Fruit fly (Drosophila melanogaster): ENCODE results near the gene Nhe1.
A peak's percentile ranks its signal among the peaks of the same experiment; 100 is the strongest.

The Nhe1 gene

DNA sequence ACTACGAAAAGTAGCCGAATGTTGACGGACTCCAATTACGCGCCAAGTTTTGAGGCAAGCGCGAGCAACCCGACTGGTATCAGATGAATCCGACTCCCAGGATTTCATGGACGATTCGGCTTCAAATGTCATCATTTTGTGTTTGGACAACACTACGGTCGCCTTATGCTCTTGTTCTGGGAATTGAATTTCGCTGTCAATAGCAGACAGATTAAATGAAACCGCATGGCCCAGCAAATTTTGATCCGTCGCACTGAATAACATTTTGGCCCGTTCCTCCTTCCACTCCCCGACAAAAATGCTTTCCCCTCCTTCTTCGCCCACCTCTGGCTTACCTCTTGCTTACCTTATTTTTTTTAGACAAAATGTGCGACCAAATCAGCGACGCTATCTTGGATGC, 3.5 kb upstream of the Nhe1 start:
- TF ChIP-seq bigmax (GFP tag; optimal IDR thresholded peaks at IDR 0.05) (no peak), CG17328 (GFP tag; IDR thresholded peaks at IDR 0.05) (no peak), CG9727 (GFP tag; optimal IDR thresholded peaks at IDR 0.05) (no peak), Vsx1 (GFP tag; optimal IDR thresholded peaks at IDR 0.05) (no peak), Sin3A (optimal IDR thresholded peaks at IDR 0.05) (no peak), CG11247 (GFP tag; IDR thresholded peaks at IDR 0.05) (no peak), CG15601 (tag; optimal IDR thresholded peaks at IDR 0.05) (no peak), CG11398 (GFP tag; optimal IDR thresholded peaks at IDR 0.05) (no peak), CG9817 (tag; optimal IDR thresholded peaks at IDR 0.05) (no peak), chinmo (GFP tag; IDR thresholded peaks at IDR 0.05; ENCODE audit: partially characterized antibody) (no peak), CG32772 (GFP tag; IDR thresholded peaks at IDR 0.05) (no peak)

- no peak for TF ChIP-seq CG10959 (GFP tag; IDR thresholded peaks at IDR 0.05)
- TF ChIP-seq grn (GFP tag; optimal IDR thresholded peaks at IDR 0.05): peak; percentile 32
- TF ChIP-seq Asciz (GFP tag; optimal IDR thresholded peaks at IDR 0.05): no peak
- no peak for TF ChIP-seq CG9727 (GFP tag; optimal IDR thresholded peaks at IDR 0.05)
- no peak for TF ChIP-seq fru (optimal IDR thresholded peaks at IDR 0.05)
- TF ChIP-seq NK7.1 (GFP tag; optimal IDR thresholded peaks at IDR 0.05): no peak
- no peak for TF ChIP-seq CG11696 (GFP tag; IDR thresholded peaks at IDR 0.05)
- TF ChIP-seq lbe (GFP tag; optimal IDR thresholded peaks at IDR 0.05): no peak
- TF ChIP-seq CG2120 (GFP tag; optimal IDR thresholded peaks at IDR 0.05): peak; percentile 19
- TF ChIP-seq PHDP (tag; optimal IDR thresholded peaks at IDR 0.05): no peak
- TF ChIP-seq CG34422 (GFP tag; IDR thresholded peaks at IDR 0.05): no peak; the same call in 2 of the 3 replicates
- TF ChIP-seq CG12769 (tag; optimal IDR thresholded peaks at IDR 0.05): peak; percentile 67
- peak; percentile 40 for TF ChIP-seq CG3163 (GFP tag; optimal IDR thresholded peaks at IDR 0.05)
- TF ChIP-seq CkIIα-i1 (GFP tag; IDR thresholded peaks at IDR 0.05): no peak
- TF ChIP-seq caup (GFP tag; optimal IDR thresholded peaks at IDR 0.05; ENCODE audit: severe bottlenecking): no peak
- no peak for TF ChIP-seq gcm2 (GFP tag; optimal IDR thresholded peaks at IDR 0.05)
- TF ChIP-seq Bdp1 (GFP tag; optimal IDR thresholded peaks at IDR 0.05): no peak
- no peak for TF ChIP-seq B-H1 (GFP tag; IDR thresholded peaks at IDR 0.05)
- peak; percentile 51 for TF ChIP-seq CG13894 (tag; optimal IDR thresholded peaks at IDR 0.05)
- TF ChIP-seq CG3838 (GFP tag; optimal IDR thresholded peaks at IDR 0.05): no peak
- no peak for TF ChIP-seq Mad (GFP tag; optimal IDR thresholded peaks at IDR 0.05)
- TF ChIP-seq chn (GFP tag; optimal IDR thresholded peaks at IDR 0.05): no peak
- TF ChIP-seq CG8924 (tag; optimal IDR thresholded peaks at IDR 0.05): no peak
- TF ChIP-seq Trl (optimal IDR thresholded peaks at IDR 0.05): peak; percentile 9 to 56
- TF ChIP-seq Trl (GFP tag; optimal IDR thresholded peaks at IDR 0.05): no peak
- TF ChIP-seq ase (GFP tag; IDR thresholded peaks at IDR 0.05): no peak
- peak in 1 of 2 experiments; percentile 8 for TF ChIP-seq crp (GFP tag; optimal IDR thresholded peaks at IDR 0.05)
- TF ChIP-seq sug (tag; optimal IDR thresholded peaks at IDR 0.05): peak; percentile 88
- TF ChIP-seq CG6175 (GFP tag; IDR thresholded peaks at IDR 0.05): no peak
- no peak for TF ChIP-seq gsb (GFP tag; IDR thresholded peaks at IDR 0.05)
- TF ChIP-seq tgo (GFP tag; IDR thresholded peaks at IDR 0.05): no peak
- TF ChIP-seq CG15514 (GFP tag; optimal IDR thresholded peaks at IDR 0.05): peak; percentile 82
- no peak for TF ChIP-seq CG6272 (GFP tag; IDR thresholded peaks at IDR 0.05)
- no peak for TF ChIP-seq zen2 (GFP tag; IDR thresholded peaks at IDR 0.05; ENCODE audit: partially characterized antibody)
- TF ChIP-seq D (optimal IDR thresholded peaks at IDR 0.05): no peak
- TF ChIP-seq D (GFP tag; optimal IDR thresholded peaks at IDR 0.05): no peak
- TF ChIP-seq rib (GFP tag; IDR thresholded peaks at IDR 0.05): peak; percentile 9; the same call in 1 of the 2 replicates
- TF ChIP-seq slbo (GFP tag; IDR thresholded peaks at IDR 0.05): no peak
- TF ChIP-seq Kr (GFP tag; optimal IDR thresholded peaks at IDR 0.05): no peak
- peak; percentile 88 for TF ChIP-seq twi (tag; optimal IDR thresholded peaks at IDR 0.05)
- no peak for TF ChIP-seq Dip3 (GFP tag; optimal IDR thresholded peaks at IDR 0.05)
Observed at dm6 chr2L:109098-109799, 2.7 kb upstream of the Nhe1 start.

All from whole organism, embryonic.